Fruit fly (Drosophila melanogaster) whole organism, embryonic: ENCODE data around the gene armi.

Experiments
- Abd-B ChIP-seq: fragments of 200-800 bp; sonication (Bioruptor generic); optimal IDR thresholded peaks from 2 replicates; lab custom pipeline; 2018; ENCODE audit warnings: missing biosample characterization, mild to moderate bottlenecking, missing genetic modification characterization, moderate library complexity
- Aef1 ChIP-seq: fragments of 200-800 bp; sonication (Bioruptor generic); IDR thresholded peaks from 3 replicates; pipeline ENCODE4 v1.3.6; 2022; ENCODE audit warnings: missing biosample characterization, missing genetic modification characterization
- Asciz ChIP-seq: fragments of 200-800 bp; sonication (Bioruptor generic); optimal IDR thresholded peaks from 2 replicates; lab custom pipeline; 2017; ENCODE audit warnings: missing biosample characterization, mild to moderate bottlenecking, missing genetic modification characterization, missing genetic modification reagents
- Atf-2 ChIP-seq: fragments of 200-800 bp; sonication (Bioruptor generic); optimal IDR thresholded peaks from 2 replicates; lab custom pipeline; 2016; ENCODE audit warnings: missing biosample characterization, missing genetic modification characterization
- Atf6 ChIP-seq: fragments of 200-800 bp; sonication (Bioruptor generic); IDR thresholded peaks from 2 replicates; pipeline ENCODE4 v1.3.6; 2022; ENCODE audit warnings: missing biosample characterization, missing genetic modification characterization
- CG10209 ChIP-seq: fragments of 200-800 bp; sonication (Bioruptor generic); optimal IDR thresholded peaks from 3 replicates; lab custom pipeline; 2017; ENCODE audit warnings: missing biosample characterization, mild to moderate bottlenecking, missing genetic modification characterization, missing genetic modification reagents
- CG1233 ChIP-seq: fragments of 200-800 bp; sonication (Bioruptor generic); optimal IDR thresholded peaks from 4 replicates; lab custom pipeline; 2018; ENCODE audit warnings: missing biosample characterization, mild to moderate bottlenecking, missing genetic modification characterization
- CG14014 ChIP-seq: fragments of 200-800 bp; sonication (Bioruptor generic); IDR thresholded peaks from 2 replicates; pipeline ENCODE4 v1.3.6; 2022; ENCODE audit warnings: missing biosample characterization, missing genetic modification characterization
- CG17361 ChIP-seq: fragments of 200-800 bp; sonication (Bioruptor generic); IDR thresholded peaks from 3 replicates; pipeline ENCODE4 v1.3.6; 2022; ENCODE audit warnings: missing biosample characterization, missing genetic modification characterization
- CG17568 ChIP-seq: fragments of 200-800 bp; sonication (Bioruptor generic); optimal IDR thresholded peaks from 2 replicates; lab custom pipeline; 2018; ENCODE audit warnings: missing biosample characterization, mild to moderate bottlenecking, missing genetic modification characterization, moderate library complexity
- CG1792 ChIP-seq: fragments of 200-800 bp; sonication (Bioruptor generic); optimal IDR thresholded peaks from 2 replicates; lab custom pipeline; 2016; ENCODE audit warnings: missing biosample characterization, missing genetic modification characterization
- CG2120 ChIP-seq: fragments of 200-800 bp; sonication (Bioruptor generic); optimal IDR thresholded peaks from 3 replicates; lab custom pipeline; 2016; ENCODE audit warnings: missing biosample characterization, missing genetic modification characterization
- CG2202 ChIP-seq: fragments of 200-800 bp; sonication (Bioruptor generic); optimal IDR thresholded peaks from 2 replicates; lab custom pipeline; 2018; ENCODE audit warnings: missing biosample characterization, mild to moderate bottlenecking, missing genetic modification characterization
- CG2875 ChIP-seq: fragments of 200-800 bp; sonication (Bioruptor generic); optimal IDR thresholded peaks from 2 replicates; lab custom pipeline; 2017; ENCODE audit warnings: missing biosample characterization, mild to moderate bottlenecking, missing genetic modification characterization, missing genetic modification reagents
- CG30403 ChIP-seq: fragments of 200-800 bp; sonication (Bioruptor generic); optimal IDR thresholded peaks from 3 replicates; lab custom pipeline; 2016; ENCODE audit warnings: missing biosample characterization, missing genetic modification characterization
- CG4730 ChIP-seq: fragments of 200-800 bp; sonication (Bioruptor generic); IDR thresholded peaks from 2 replicates; pipeline ENCODE4 v1.3.6; 2022; ENCODE audit warnings: missing biosample characterization, missing genetic modification characterization
- CG4820 ChIP-seq: fragments of 200-800 bp; sonication (Bioruptor generic); optimal IDR thresholded peaks from 3 replicates; lab custom pipeline; 2016; ENCODE audit warnings: missing biosample characterization, missing genetic modification characterization
- CG5180 ChIP-seq: fragments of 200-800 bp; sonication (Bioruptor generic); optimal IDR thresholded peaks from 3 replicates; lab custom pipeline; 2017; ENCODE audit warnings: missing biosample characterization, missing genetic modification characterization, mild to moderate bottlenecking, moderate library complexity, missing genetic modification reagents
- CG7839 ChIP-seq: fragments of 200-800 bp; sonication (Bioruptor generic); optimal IDR thresholded peaks from 3 replicates; lab custom pipeline; 2018; ENCODE audit warnings: missing biosample characterization, mild to moderate bottlenecking, missing genetic modification characterization, moderate library complexity
- CrebB ChIP-seq: fragments of 200-800 bp; sonication (Bioruptor generic); optimal IDR thresholded peaks from 3 replicates; lab custom pipeline; 2018; ENCODE audit warnings: missing biosample characterization, mild to moderate bottlenecking, missing genetic modification characterization
- D19B ChIP-seq: fragments of 200-800 bp; sonication (Bioruptor generic); optimal IDR thresholded peaks from 2 replicates; lab custom pipeline; 2017; ENCODE audit warnings: missing biosample characterization, mild to moderate bottlenecking, missing genetic modification characterization
- E2f1 ChIP-seq: fragments of 200-800 bp; sonication (Bioruptor generic); IDR thresholded peaks from 2 replicates; pipeline ENCODE4 v1.3.6; 2022; ENCODE audit warnings: missing biosample characterization, missing genetic modification characterization
- H15 ChIP-seq: fragments of 200-800 bp; sonication (Bioruptor generic); IDR thresholded peaks from 3 replicates; pipeline ENCODE4 v1.3.6; 2022; ENCODE audit warnings: missing biosample characterization, missing genetic modification characterization
- HHEX ChIP-seq: fragments of 200-800 bp; sonication (Bioruptor generic); optimal IDR thresholded peaks from 3 replicates; lab custom pipeline; 2017; ENCODE audit warnings: missing biosample characterization, mild to moderate bottlenecking, missing genetic modification characterization, missing genetic modification reagents
- Hr39 ChIP-seq: fragments of >200 bp; optimal IDR thresholded peaks from 2 replicates; lab custom pipeline; 2017
- Hsf ChIP-seq: fragments of 200-800 bp; sonication (Bioruptor generic); optimal IDR thresholded peaks from 3 replicates; lab custom pipeline; 2016; ENCODE audit warnings: missing biosample characterization, missing genetic modification characterization
- Lim3 ChIP-seq: fragments of 200-800 bp; sonication (Bioruptor generic); IDR thresholded peaks from 2 replicates; pipeline ENCODE4 v1.3.6; 2022; ENCODE audit warnings: missing biosample characterization, missing genetic modification characterization
- Mrtf ChIP-seq: fragments of 200-800 bp; sonication (Bioruptor generic); IDR thresholded peaks from 3 replicates; pipeline ENCODE4 v1.3.6; 2022; ENCODE audit warnings: missing biosample characterization, missing genetic modification characterization
- NFAT ChIP-seq: fragments of 200-800 bp; sonication (Bioruptor generic); IDR thresholded peaks from 2 replicates; pipeline ENCODE4 v1.3.6; 2022; ENCODE audit warnings: missing biosample characterization, missing genetic modification characterization
- NK7.1 ChIP-seq: fragments of 200-800 bp; sonication (Bioruptor generic); optimal IDR thresholded peaks from 3 replicates; lab custom pipeline; 2016; ENCODE audit warnings: missing biosample characterization, missing genetic modification characterization
- Oli ChIP-seq: fragments of 200-800 bp; sonication (Bioruptor generic); optimal IDR thresholded peaks from 2 replicates; lab custom pipeline; 2018; ENCODE audit warnings: missing biosample characterization, mild to moderate bottlenecking, missing genetic modification characterization, moderate library complexity
- Scr ChIP-seq: fragments of 200-800 bp; sonication (Bioruptor generic); IDR thresholded peaks from 2 replicates; pipeline ENCODE4 v1.3.6; 2022; ENCODE audit warnings: missing biosample characterization, missing genetic modification characterization; ENCODE audit not compliant: partially characterized antibody
- Spps ChIP-seq: fragments of 200-800 bp; sonication (Bioruptor generic); optimal IDR thresholded peaks from 2 replicates; lab custom pipeline; 2018; ENCODE audit warnings: missing biosample characterization, mild to moderate bottlenecking, missing genetic modification characterization
- Tbp ChIP-seq: fragments of >200 bp; optimal IDR thresholded peaks from 2 replicates; lab custom pipeline; 2018; ENCODE audit warnings: missing biosample characterization, missing genetic modification characterization
- chif ChIP-seq, 2 experiments: fragments of 200-800 bp; sonication (Bioruptor generic); optimal IDR thresholded peaks; 3 replicates each; lab custom pipeline; 2016; ENCODE audit warnings: missing biosample characterization in 2 of 2, missing genetic modification characterization in 2 of 2
- dimm ChIP-seq: fragments of 200-800 bp; sonication (Bioruptor generic); IDR thresholded peaks from 2 replicates; pipeline ENCODE4 v1.3.6; 2022; ENCODE audit warnings: missing biosample characterization, missing genetic modification characterization
- dysf ChIP-seq: fragments of 200-800 bp; sonication (Bioruptor generic); IDR thresholded peaks from 3 replicates; pipeline ENCODE4 v1.3.6; 2022; ENCODE audit warnings: missing biosample characterization, missing genetic modification characterization
- gce ChIP-seq: fragments of 200-800 bp; sonication (Bioruptor generic); IDR thresholded peaks from 3 replicates; pipeline ENCODE4 v1.3.6; 2022; ENCODE audit warnings: missing biosample characterization, missing genetic modification characterization
- gcm ChIP-seq: fragments of 200-800 bp; sonication (Bioruptor generic); optimal IDR thresholded peaks from 2 replicates; lab custom pipeline; 2019; ENCODE audit warnings: missing biosample characterization, mild to moderate bottlenecking, missing genetic modification characterization, moderate library complexity
- gem ChIP-seq: fragments of 200-800 bp; sonication (Bioruptor generic); optimal IDR thresholded peaks from 2 replicates; lab custom pipeline; 2019; ENCODE audit warnings: missing biosample characterization, mild to moderate bottlenecking, missing genetic modification characterization, moderate library complexity
- gro ChIP-seq: fragments of 200-800 bp; sonication (Bioruptor generic); optimal IDR thresholded peaks from 2 replicates; lab custom pipeline; 2016; ENCODE audit warnings: missing biosample characterization, missing genetic modification characterization
- jumu ChIP-seq: fragments of 200-800 bp; sonication (Bioruptor generic); optimal IDR thresholded peaks from 3 replicates; lab custom pipeline; 2016; ENCODE audit warnings: missing biosample characterization, missing genetic modification characterization
- kah ChIP-seq: fragments of 200-800 bp; sonication (Bioruptor generic); optimal IDR thresholded peaks from 2 replicates; lab custom pipeline; 2018; ENCODE audit warnings: missing biosample characterization, mild to moderate bottlenecking, missing genetic modification characterization
- klu ChIP-seq: fragments of 200-800 bp; sonication (Bioruptor generic); IDR thresholded peaks from 2 replicates; pipeline ENCODE4 v1.3.6; 2022; ENCODE audit warnings: missing biosample characterization, missing genetic modification characterization
- lov ChIP-seq, 2 experiments: fragments of 200-800 bp in 1 of 2; fragments of >200 bp in 1 of 2; sonication (Bioruptor generic) in 1 of 2; IDR thresholded peaks in 1 of 2; optimal IDR thresholded peaks in 1 of 2; 2 replicates in 1 of 2; 3 replicates in 1 of 2; pipeline versions ENCODE4 v1.3.6 to Lab custom; 2017 to 2022; ENCODE audit warnings: missing biosample characterization in 1 of 2, missing genetic modification characterization in 1 of 2
- mld ChIP-seq: fragments of 200-800 bp; sonication (Bioruptor generic); IDR thresholded peaks from 3 replicates; pipeline ENCODE4 v1.3.6; 2022; ENCODE audit warnings: missing biosample characterization, missing genetic modification characterization; ENCODE audit not compliant: partially characterized antibody
- nau ChIP-seq: fragments of 200-800 bp; sonication (Bioruptor generic); optimal IDR thresholded peaks from 3 replicates; lab custom pipeline; 2017; ENCODE audit warnings: missing biosample characterization, mild to moderate bottlenecking, missing genetic modification characterization, missing genetic modification reagents
- psq ChIP-seq: fragments of 200-800 bp; sonication (Bioruptor generic); optimal IDR thresholded peaks from 2 replicates; lab custom pipeline; 2017; ENCODE audit warnings: missing biosample characterization, missing genetic modification characterization
- ranshi ChIP-seq: fragments of 200-800 bp; sonication (Bioruptor generic); IDR thresholded peaks from 2 replicates; pipeline ENCODE4 v1.3.6; 2022; ENCODE audit warnings: missing biosample characterization, missing genetic modification characterization
- slp2 ChIP-seq: fragments of 200-800 bp; sonication (Bioruptor generic); optimal IDR thresholded peaks from 2 replicates; lab custom pipeline; 2016; ENCODE audit warnings: missing biosample characterization, missing genetic modification characterization
- stc ChIP-seq: fragments of 200-800 bp; sonication (Bioruptor generic); IDR thresholded peaks from 2 replicates; pipeline ENCODE4 v1.3.6; 2022; ENCODE audit warnings: missing biosample characterization, missing genetic modification characterization

The armi gene

dm6 chr3L:3438473-3438872 is 22.6 kb upstream of the armi start (continued):
- TF ChIP-seq CG4730 (GFP tag; lab: Robert Waterston, UW) (peak; percentile 37; the same call in 1 of the 2 replicates), gcm (GFP tag; lab: Kevin White, UChicago) (peak; percentile 64), E2f1 (GFP tag; lab: Robert Waterston, UW) (peak; percentile 62), CG30403 (GFP tag; lab: Kevin White, UChicago) (peak; percentile 72), Spps (tag; lab: Kevin White, UChicago) (peak; percentile 58), D19B (GFP tag; lab: Kevin White, UChicago) (no peak), H15 (GFP tag; lab: Robert Waterston, UW) (0 out of 3 replicates have a peak, but pooled peaks have one; percentile 36), NK7.1 (GFP tag; lab: Kevin White, UChicago) (peak; percentile 17), CG17568 (no peak), CG5180 (GFP tag; lab: Kevin White, UChicago) (no peak), CG1792 (no peak), ranshi (GFP tag; lab: Robert Waterston, UW) (peak; percentile 60), Atf6 (GFP tag; lab: Robert Waterston, UW) (peak; percentile 27; the same call in 1 of the 2 replicates), Atf-2 (GFP tag; lab: Kevin White, UChicago) (peak; percentile 48), Abd-B (GFP tag; lab: Kevin White, UChicago) (peak; percentile 37), Mrtf (no peak), lov (optimal IDR thresholded peaks at IDR 0.05; lab: Kevin White, UChicago) (no peak), lov (GFP tag; IDR thresholded peaks at IDR 0.05; lab: Robert Waterston, UW) (peak; percentile 33; the same call in 1 of the 3 replicates), dysf (GFP tag; lab: Robert Waterston, UW) (0 out of 3 replicates have a peak, but pooled peaks have one; percentile 42), gce (GFP tag; lab: Robert Waterston, UW) (no peak), Hr39 (lab: Kevin White, UChicago) (no peak), psq (GFP tag; lab: Kevin White, UChicago) (peak; percentile 54), slp2 (GFP tag; lab: Kevin White, UChicago) (peak; percentile 39), Lim3 (no peak), CG17361 (GFP tag; lab: Robert Waterston, UW) (peak; percentile 83), nau (GFP tag; lab: Kevin White, UChicago) (no peak), Hsf (GFP tag; lab: Kevin White, UChicago) (peak; percentile 66), jumu (GFP tag; lab: Kevin White, UChicago) (peak; percentile 45), gem (tag; lab: Kevin White, UChicago) (peak; percentile 90), Tbp (GFP tag; lab: Kevin White, UChicago) (no peak), gro (no peak), CG1233 (GFP tag; lab: Kevin White, UChicago) (peak; percentile 40), CG4820 (peak; percentile 70), CG10209 (GFP tag; lab: Kevin White, UChicago) (peak; percentile 60), kah (GFP tag; lab: Kevin White, UChicago) (peak; percentile 29), HHEX (GFP tag; lab: Kevin White, UChicago) (peak; percentile 44), CG2120 (peak; percentile 56), CG2875 (GFP tag; lab: Kevin White, UChicago) (peak; percentile 46), CG7839 (tag; lab: Kevin White, UChicago) (peak; percentile 75), Oli (tag; lab: Kevin White, UChicago) (peak; percentile 79), CG14014 (no peak), CG2202 (tag; lab: Kevin White, UChicago) (peak; percentile 46), stc (0 out of 2 replicates have a peak, but pooled peaks have one; percentile 37), CrebB (tag; lab: Kevin White, UChicago) (peak; percentile 10), Asciz (GFP tag; lab: Kevin White, UChicago) (peak; percentile 49), NFAT (GFP tag; lab: Robert Waterston, UW) (no peak), dimm (GFP tag; lab: Robert Waterston, UW) (no peak), chif (GFP tag; optimal IDR thresholded peaks at IDR 0.05; lab: Kevin White, UChicago) (peak; percentile 60 to 70), klu (GFP tag; lab: Robert Waterston, UW) (no peak), mld (GFP tag; lab: Robert Waterston, UW) (no peak), Scr (GFP tag; lab: Robert Waterston, UW) (no peak), Aef1 (GFP tag; lab: Robert Waterston, UW) (no peak)
